Fruit fly (Drosophila melanogaster): Measurements from ENCODE around the gene mthl5.

Gene mthl5

DNA sequence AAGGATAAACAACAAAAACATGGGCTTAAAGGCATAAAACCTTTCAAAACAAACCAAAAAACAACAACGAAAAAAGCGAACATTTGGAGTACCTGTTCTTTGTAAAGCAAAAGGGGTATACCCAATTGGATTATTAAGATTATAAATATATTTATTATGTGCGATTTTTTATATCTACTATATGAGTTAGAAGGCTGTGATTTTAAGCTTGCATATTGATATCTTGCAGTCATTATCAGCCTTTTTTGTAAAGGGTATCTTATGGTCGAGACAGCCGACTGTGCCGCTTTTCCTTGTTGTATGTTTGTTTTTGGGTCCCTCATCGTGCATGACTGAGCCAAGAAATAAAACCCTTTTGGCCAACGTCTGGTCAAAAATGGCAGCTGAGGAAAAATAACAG is 14.3 kb downstream of the mthl5 start (continued):
- TF ChIP-seq fd96Cb (tag; optimal IDR thresholded peaks at IDR 0.05) (peak; percentile 68), crol (GFP tag; IDR thresholded peaks at IDR 0.05) (no peak), GATAe (GFP tag; conservative IDR thresholded peaks at IDR 0.05) (no peak), zfh1 (GFP tag; IDR thresholded peaks at IDR 0.05) (peak; percentile 50; the same call in 1 of the 3 replicates), Ets97D (GFP tag; optimal IDR thresholded peaks at IDR 0.05) (no peak), tin (GFP tag; optimal IDR thresholded peaks at IDR 0.05) (peak; percentile 42), CG10209 (GFP tag; optimal IDR thresholded peaks at IDR 0.05) (no peak), HLH54F (GFP tag; optimal IDR thresholded peaks at IDR 0.05) (no peak), ase (GFP tag; IDR thresholded peaks at IDR 0.05) (no peak; the same call in 2 of the 3 replicates), CG7556 (GFP tag; optimal IDR thresholded peaks at IDR 0.05) (peak; percentile 34), CG8290 (GFP tag; optimal IDR thresholded peaks at IDR 0.05) (no peak), CG8290 (tag; optimal IDR thresholded peaks at IDR 0.05) (no peak), az2 (GFP tag; optimal IDR thresholded peaks at IDR 0.05) (no peak), Hr39 (optimal IDR thresholded peaks at IDR 0.05) (no peak), CG2120 (GFP tag; optimal IDR thresholded peaks at IDR 0.05) (peak; percentile 4), CG10321 (GFP tag; IDR thresholded peaks at IDR 0.05) (no peak), cato (GFP tag; optimal IDR thresholded peaks at IDR 0.05; ENCODE audit: borderline replicate concordance) (no peak), tll (GFP tag; optimal IDR thresholded peaks at IDR 0.05) (no peak), kah (GFP tag; optimal IDR thresholded peaks at IDR 0.05) (no peak), Xbp1 (GFP tag; optimal IDR thresholded peaks at IDR 0.05) (peak; percentile 2), pum (GFP tag; optimal IDR thresholded peaks at IDR 0.05) (no peak), nerfin-2 (GFP tag; IDR thresholded peaks at IDR 0.05; ENCODE audit: partially characterized antibody) (no peak), dan (GFP tag; IDR thresholded peaks at IDR 0.05) (no peak), trem (tag; optimal IDR thresholded peaks at IDR 0.05) (no peak), CG31365 (tag; optimal IDR thresholded peaks at IDR 0.05) (no peak), da (GFP tag; optimal IDR thresholded peaks at IDR 0.05) (no peak), Lim3 (GFP tag; IDR thresholded peaks at IDR 0.05) (no peak), sqz (GFP tag; optimal IDR thresholded peaks at IDR 0.05) (no peak), CG11085 (GFP tag; IDR thresholded peaks at IDR 0.05) (no peak), yki (optimal IDR thresholded peaks at IDR 0.05) (no peak), Vsx1 (GFP tag; optimal IDR thresholded peaks at IDR 0.05) (no peak), Chrac-16 (GFP tag; optimal IDR thresholded peaks at IDR 0.05) (no peak), pb (GFP tag; optimal IDR thresholded peaks at IDR 0.05) (no peak), bab2 (GFP tag; optimal IDR thresholded peaks at IDR 0.05) (no peak), CkIIα-i1 (GFP tag; IDR thresholded peaks at IDR 0.05) (no peak), ewg (GFP tag; optimal IDR thresholded peaks at IDR 0.05) (no peak), Hmr (GFP tag; optimal IDR thresholded peaks at IDR 0.05) (peak; percentile 62), HmgZ (tag; optimal IDR thresholded peaks at IDR 0.05) (no peak), CG30431 (GFP tag; optimal IDR thresholded peaks at IDR 0.05) (no peak), CG13894 (tag; optimal IDR thresholded peaks at IDR 0.05) (no peak), tio (GFP tag; optimal IDR thresholded peaks at IDR 0.05) (no peak), Ada2b (GFP tag; IDR thresholded peaks at IDR 0.05) (peak; percentile 62; the same call in 1 of the 2 replicates), seq (GFP tag; IDR thresholded peaks at IDR 0.05) (peak; percentile 41; the same call in 1 of the 2 replicates), tx (GFP tag; optimal IDR thresholded peaks at IDR 0.05) (no peak), CG15011 (GFP tag; optimal IDR thresholded peaks at IDR 0.05) (no peak), Optix (GFP tag; IDR thresholded peaks at IDR 0.05) (0 out of 3 replicates have a peak, but pooled peaks have one; percentile 30), chinmo (GFP tag; IDR thresholded peaks at IDR 0.05; ENCODE audit: partially characterized antibody) (no peak), CG7839 (tag; optimal IDR thresholded peaks at IDR 0.05) (peak; percentile 44), CG8359 (GFP tag; optimal IDR thresholded peaks at IDR 0.05; ENCODE audit: borderline replicate concordance) (no peak), CG8388 (GFP tag; optimal IDR thresholded peaks at IDR 0.05) (peak; percentile 34), CG4424 (GFP tag; optimal IDR thresholded peaks at IDR 0.05) (peak; percentile 66), twi (tag; optimal IDR thresholded peaks at IDR 0.05) (no peak), slp2 (GFP tag; optimal IDR thresholded peaks at IDR 0.05) (no peak)

Measured in whole organism, embryonic.